Fruit fly (Drosophila melanogaster) whole organism, pupa: ENCODE results near the gene CG10254.

ENCODE experiments used
- CG12605 ChIP-seq: fragments of 200-800 bp; sonication (Bioruptor generic); IDR thresholded peaks from 2 replicates; pipeline ENCODE4 v1.3.6; 2022; ENCODE audit warnings: missing biosample characterization, missing genetic modification characterization
- CG13204 ChIP-seq: fragments of 200-800 bp; sonication (Bioruptor generic); optimal IDR thresholded peaks from 2 replicates; lab custom pipeline; 2018; ENCODE audit warnings: missing biosample characterization, mild to moderate bottlenecking, missing genetic modification characterization, moderate library complexity
- CG14655 ChIP-seq: fragments of 200-800 bp; sonication (Bioruptor generic); optimal IDR thresholded peaks from 3 replicates; lab custom pipeline; 2017; ENCODE audit warnings: mild to moderate bottlenecking, missing biosample characterization, missing genetic modification reagents, missing genetic modification characterization
- CG15710 ChIP-seq: fragments of 200-800 bp; sonication (Bioruptor generic); optimal IDR thresholded peaks from 2 replicates; lab custom pipeline; 2018; ENCODE audit warnings: missing biosample characterization, mild to moderate bottlenecking, missing genetic modification characterization, moderate library complexity
- CG32121 ChIP-seq: fragments of 200-800 bp; sonication (Bioruptor generic); IDR thresholded peaks from 2 replicates; pipeline ENCODE4 v1.3.6; 2022; ENCODE audit warnings: missing biosample characterization, missing genetic modification characterization
- CG4496 ChIP-seq: fragments of 200-800 bp; sonication (Bioruptor generic); IDR thresholded peaks from 3 replicates; pipeline ENCODE4 v1.3.6; 2022; ENCODE audit warnings: missing biosample characterization, missing genetic modification characterization
- CG8159 ChIP-seq: fragments of 200-800 bp; sonication (Bioruptor generic); optimal IDR thresholded peaks from 3 replicates; lab custom pipeline; 2018; ENCODE audit warnings: missing biosample characterization, mild to moderate bottlenecking, missing genetic modification characterization, moderate library complexity
- EcR ChIP-seq: fragments of 200-800 bp; sonication (Bioruptor generic); optimal IDR thresholded peaks from 3 replicates; lab custom pipeline; 2019; ENCODE audit warnings: missing biosample characterization, missing genetic modification characterization, mild to moderate bottlenecking, moderate library complexity, missing genetic modification reagents
- Ets98B ChIP-seq: fragments of 200-800 bp; sonication (Bioruptor generic); IDR thresholded peaks from 2 replicates; pipeline ENCODE4 v1.3.6; 2022; ENCODE audit warnings: missing biosample characterization, missing genetic modification characterization
- Pif1A ChIP-seq: fragments of 200-800 bp; sonication (Bioruptor generic); optimal IDR thresholded peaks from 3 replicates; lab custom pipeline; 2016; ENCODE audit warnings: missing biosample characterization, missing genetic modification characterization
- fd96Ca ChIP-seq: fragments of 200-800 bp; sonication (Bioruptor generic); IDR thresholded peaks from 3 replicates; pipeline ENCODE4 v1.3.6; 2022; ENCODE audit warnings: missing biosample characterization, missing genetic modification characterization

- TF ChIP-seq fd96Ca (peak; percentile 72), CG13204 (no peak), CG32121 (peak; percentile 65), Pif1A (GFP tag; lab: Kevin White, UChicago) (no peak), CG4496 (GFP tag; lab: Robert Waterston, UW) (0 out of 3 replicates have a peak, but pooled peaks have one; percentile 54), CG15710 (tag; lab: Kevin White, UChicago) (peak; percentile 69), CG12605 (GFP tag; lab: Robert Waterston, UW) (peak; percentile 58), EcR (GFP tag; lab: Kevin White, UChicago) (no peak), Ets98B (peak; percentile 77), CG14655 (GFP tag; lab: Kevin White, UChicago) (no peak), CG8159 (tag; lab: Kevin White, UChicago) (peak; percentile 73)
Measured at dm6 chr3R:23678349-23679193, 16.2 kb downstream of the CG10254 start, which contains the start of gene GILT2.
